Worm (Caenorhabditis elegans) whole organism, mixed stage, embryonic: Measurements from ENCODE around the gene ZK154.4.

Experiments
- M03D4.4 ChIP-seq: sonication (generic microtip); optimal IDR thresholded peaks from 2 replicates; lab custom pipeline; 2017; ENCODE audit warnings: mild to moderate bottlenecking, missing genetic modification characterization, missing compliant biosample characterization
- bed-3 ChIP-seq: fragments of 200-800 bp; sonication (Bioruptor generic); optimal IDR thresholded peaks from 3 replicates; lab custom pipeline; 2018; ENCODE audit warnings: mild to moderate bottlenecking, missing genetic modification characterization, moderate library complexity, missing compliant biosample characterization
- ceh-39 ChIP-seq: fragments of 150-350 bp; optimal IDR thresholded peaks from 2 replicates; lab custom pipeline; 2014; ENCODE audit warnings: missing biosample characterization, missing genetic modification characterization
- ceh-43 ChIP-seq: fragments of 200-800 bp; sonication (Bioruptor generic); optimal IDR thresholded peaks from 2 replicates; lab custom pipeline; 2018; ENCODE audit warnings: mild to moderate bottlenecking, missing genetic modification characterization, moderate library complexity, missing compliant biosample characterization
- cnd-1 ChIP-seq: fragments of 200-800 bp; sonication (Bioruptor generic); optimal IDR thresholded peaks from 2 replicates; lab custom pipeline; 2018; ENCODE audit warnings: mild to moderate bottlenecking, missing genetic modification characterization, missing compliant biosample characterization
- drap-1 ChIP-seq: fragments of 200-800 bp; sonication (Bioruptor generic); optimal IDR thresholded peaks from 3 replicates; lab custom pipeline; 2018; ENCODE audit warnings: mild to moderate bottlenecking, missing genetic modification characterization, missing compliant biosample characterization
- elt-1 ChIP-seq: sonication (generic microtip); optimal IDR thresholded peaks from 2 replicates; lab custom pipeline; 2017; ENCODE audit warnings: missing genetic modification characterization, mild to moderate bottlenecking, missing compliant biosample characterization, antibody characterized with exemption, moderate library complexity, borderline replicate concordance; ENCODE audit not compliant: insufficient read depth
- elt-3 ChIP-seq: fragments of 150-350 bp; optimal IDR thresholded peaks from 2 replicates; lab custom pipeline; 2014; ENCODE audit warnings: missing biosample characterization, missing genetic modification characterization
- flh-1 ChIP-seq: fragments of 200-800 bp; sonication (Bioruptor generic); optimal IDR thresholded peaks from 2 replicates; lab custom pipeline; 2018; ENCODE audit warnings: mild to moderate bottlenecking, missing genetic modification characterization, moderate library complexity, missing compliant biosample characterization
- ham-2 ChIP-seq: fragments of 200-800 bp; sonication (Bioruptor generic); optimal IDR thresholded peaks from 2 replicates; lab custom pipeline; 2018; ENCODE audit warnings: mild to moderate bottlenecking, missing genetic modification characterization, missing compliant biosample characterization
- lin-13 ChIP-seq: fragments of 150-350 bp; optimal IDR thresholded peaks from 2 replicates; lab custom pipeline; 2014; ENCODE audit warnings: missing biosample characterization, missing genetic modification characterization
- lsy-2 ChIP-seq: fragments of 150-350 bp; optimal IDR thresholded peaks from 2 replicates; lab custom pipeline; 2014; ENCODE audit warnings: missing biosample characterization, missing genetic modification characterization
- mep-1 ChIP-seq: fragments of 150-350 bp; optimal IDR thresholded peaks from 2 replicates; lab custom pipeline; 2017; ENCODE audit warnings: missing biosample characterization, missing genetic modification reagents, missing genetic modification characterization, inconsistent platforms
- mls-2 ChIP-seq: sonication (generic microtip); optimal IDR thresholded peaks from 2 replicates; lab custom pipeline; 2016; ENCODE audit warnings: mild to moderate bottlenecking, missing genetic modification characterization, moderate library complexity, missing compliant biosample characterization
- nhr-2 ChIP-seq: fragments of 150-350 bp; optimal IDR thresholded peaks from 2 replicates; lab custom pipeline; 2014; ENCODE audit warnings: missing biosample characterization, missing genetic modification characterization
- nhr-28 ChIP-seq: fragments of 150-350 bp; optimal IDR thresholded peaks from 2 replicates; lab custom pipeline; 2014; ENCODE audit warnings: missing biosample characterization, missing genetic modification characterization
- nhr-76 ChIP-seq: sonication (generic microtip); optimal IDR thresholded peaks from 2 replicates; lab custom pipeline; 2017; ENCODE audit warnings: missing biosample characterization, missing genetic modification characterization
- pha-4 ChIP-seq: fragments of 150-350 bp; optimal IDR thresholded peaks from 2 replicates; lab custom pipeline; 2018; ENCODE audit warnings: missing biosample characterization, missing genetic modification reagents, missing genetic modification characterization
- snpc-4 ChIP-seq: fragments of 150-350 bp; optimal IDR thresholded peaks from 2 replicates; lab custom pipeline; 2014; ENCODE audit warnings: missing biosample characterization, missing genetic modification characterization
- sptf-1 ChIP-seq: sonication (generic microtip); optimal IDR thresholded peaks from 2 replicates; lab custom pipeline; 2017; ENCODE audit warnings: mild to moderate bottlenecking, missing genetic modification characterization, moderate library complexity, missing compliant biosample characterization
- tbx-8 ChIP-seq: fragments of 200-800 bp; sonication (Bioruptor generic); optimal IDR thresholded peaks from 2 replicates; lab custom pipeline; 2018; ENCODE audit warnings: mild to moderate bottlenecking, missing genetic modification characterization, moderate library complexity, missing compliant biosample characterization
- unc-120 ChIP-seq: sonication (generic microtip); optimal IDR thresholded peaks from 2 replicates; lab custom pipeline; 2017; ENCODE audit warnings: missing genetic modification characterization, missing compliant biosample characterization; ENCODE audit not compliant: poor library complexity, severe bottlenecking
- unc-39 ChIP-seq: fragments of 150-350 bp; optimal IDR thresholded peaks from 2 replicates; lab custom pipeline; 2014; ENCODE audit warnings: missing biosample characterization, missing genetic modification characterization
- unc-62 ChIP-seq: fragments of 150-350 bp; optimal IDR thresholded peaks from 2 replicates; lab custom pipeline; 2014; ENCODE audit warnings: missing biosample characterization, missing genetic modification reagents, missing genetic modification characterization
- ztf-11 ChIP-seq: fragments of 150-350 bp; optimal IDR thresholded peaks from 2 replicates; lab custom pipeline; 2014; ENCODE audit warnings: missing biosample characterization, missing genetic modification characterization

ZK154.4 gene

ce11 chrX:7745386-7745785 is 36.8 kb downstream of the ZK154.4 start:
- TF ChIP-seq mls-2: no peak
- no peak for TF ChIP-seq elt-1 (tag; lab: Kevin White, UChicago)
- TF ChIP-seq lin-13 (tag; lab: Kevin White, UChicago): no peak

ce11 chrX:7743939-7744338 is 38.3 kb downstream of the ZK154.4 start, which contains the start of gene ref-2:
Gene ref-2 (plus strand): TSS chrX:7744239.
- TF ChIP-seq nhr-2: no peak
- no peak for TF ChIP-seq ztf-11
- TF ChIP-seq snpc-4: no peak

ce11 chrX:7739353-7739752 is 42.9 kb downstream of the ZK154.4 start, which contains the start of gene K09F5.1:
Gene K09F5.1 (plus strand): TSS chrX:7739653.
- TF ChIP-seq tbx-8 (no peak), elt-1 (tag; lab: Kevin White, UChicago) (no peak), flh-1 (no peak), ham-2 (GFP tag; lab: Kevin White, UChicago) (no peak), M03D4.4 (tag; lab: Kevin White, UChicago) (no peak), cnd-1 (tag; lab: Kevin White, UChicago) (no peak), ceh-39 (tag; lab: Kevin White, UChicago) (no peak), mep-1 (tag; lab: Kevin White, UChicago) (no peak), sptf-1 (tag; lab: Kevin White, UChicago) (no peak), unc-120 (no peak)

- TF ChIP-seq lin-13 (tag; lab: Kevin White, UChicago) (no peak), elt-3 (tag; lab: Kevin White, UChicago) (no peak), ham-2 (GFP tag; lab: Kevin White, UChicago) (no peak), pha-4 (tag; lab: Kevin White, UChicago) (no peak), M03D4.4 (tag; lab: Kevin White, UChicago) (no peak)
These were observed 46.0 kb downstream of the ZK154.4 start, which contains the start of gene set-12 for ce11 chrX:7736171-7736570. Gene set-12 (minus strand): TSS chrX:7736271.

- TF ChIP-seq bed-3 (GFP tag; lab: Kevin White, UChicago) (no peak), flh-1 (no peak), unc-120 (no peak), unc-62 (GFP tag; lab: Kevin White, UChicago) (no peak)
These were observed 48.6 kb downstream of the ZK154.4 start for ce11 chrX:7733571-7733970.

ce11 chrX:7727601-7728000 is 54.6 kb downstream of the ZK154.4 start, which contains the start of gene vit-1:
Gene vit-1 (plus strand): TSS chrX:7727889.
- TF ChIP-seq unc-39 (tag; lab: Kevin White, UChicago) (no peak), ztf-11 (no peak), pha-4 (tag; lab: Kevin White, UChicago) (no peak), elt-1 (tag; lab: Kevin White, UChicago) (no peak), ceh-39 (tag; lab: Kevin White, UChicago) (no peak), drap-1 (no peak), unc-62 (GFP tag; lab: Kevin White, UChicago) (no peak), lsy-2 (tag; lab: Kevin White, UChicago) (no peak), unc-120 (no peak), elt-3 (tag; lab: Kevin White, UChicago) (no peak), nhr-28 (tag; lab: Kevin White, UChicago) (no peak), bed-3 (GFP tag; lab: Kevin White, UChicago) (no peak), flh-1 (no peak), ceh-43 (GFP tag; lab: Kevin White, UChicago) (no peak), nhr-76 (tag; lab: Kevin White, UChicago) (no peak)
